Worm (Caenorhabditis elegans) whole organism, young adult: Measurements from ENCODE around the gene cyp-25A2.

Source experiments
- F22D6.2 ChIP-seq: sonication (generic microtip); optimal IDR thresholded peaks from 2 replicates; lab custom pipeline; 2016; ENCODE audit warnings: mild to moderate bottlenecking, missing genetic modification characterization, missing compliant biosample characterization
- F23B12.7 ChIP-seq: sonication (generic microtip); optimal IDR thresholded peaks from 2 replicates; lab custom pipeline; 2017; ENCODE audit warnings: missing genetic modification characterization, mild to moderate bottlenecking, missing compliant biosample characterization, antibody characterized with exemption, moderate library complexity; ENCODE audit not compliant: insufficient read depth
- F33H1.4 ChIP-seq: fragments of 200-800 bp; sonication (Bioruptor generic); IDR thresholded peaks from 2 replicates; pipeline ENCODE4 v1.3.6; 2022; ENCODE audit warnings: missing genetic modification reagents, missing genetic modification characterization, missing compliant biosample characterization
- F39B2.1 ChIP-seq: fragments of 200-800 bp; sonication (Bioruptor generic); IDR thresholded peaks from 2 replicates; pipeline ENCODE4 v1.3.6; 2022; ENCODE audit warnings: missing genetic modification reagents, missing genetic modification characterization, missing compliant biosample characterization
- F49E8.2 ChIP-seq: sonication (generic microtip); optimal IDR thresholded peaks from 3 replicates; lab custom pipeline; 2017; ENCODE audit warnings: missing genetic modification characterization, mild to moderate bottlenecking, missing compliant biosample characterization, antibody characterized with exemption, moderate library complexity; ENCODE audit not compliant: insufficient read depth
- Y56A3A.18 ChIP-seq: fragments of 200-800 bp; sonication (Bioruptor generic); IDR thresholded peaks from 2 replicates; pipeline ENCODE4 v1.3.6; 2022; ENCODE audit warnings: missing genetic modification reagents, missing genetic modification characterization, missing compliant biosample characterization
- Y67H2A.10 ChIP-seq: fragments of 200-800 bp; sonication (Bioruptor generic); conservative IDR thresholded peaks from 2 replicates; pipeline ENCODE4 v1.3.6; 2022; ENCODE audit warnings: missing genetic modification reagents, missing genetic modification characterization, missing compliant biosample characterization
- Y95B8A.8 ChIP-seq: fragments of 200-800 bp; sonication (Bioruptor generic); IDR thresholded peaks from 2 replicates; pipeline ENCODE4 v1.3.6; 2022; ENCODE audit warnings: missing genetic modification reagents, missing genetic modification characterization, missing compliant biosample characterization
- ZK185.1 ChIP-seq: sonication (generic microtip); optimal IDR thresholded peaks from 2 replicates; lab custom pipeline; 2016; ENCODE audit warnings: mild to moderate bottlenecking, missing genetic modification characterization, missing compliant biosample characterization; ENCODE audit not compliant: poor library complexity, severe bottlenecking
- atf-7 ChIP-seq: sonication (generic microtip); optimal IDR thresholded peaks from 2 replicates; lab custom pipeline; 2017; ENCODE audit warnings: mild to moderate bottlenecking, missing genetic modification characterization, missing compliant biosample characterization
- attf-3 ChIP-seq: fragments of 200-800 bp; sonication (Bioruptor generic); conservative IDR thresholded peaks from 2 replicates; pipeline ENCODE4 v1.3.6; 2022; ENCODE audit warnings: missing genetic modification reagents, missing genetic modification characterization, missing compliant biosample characterization
- attf-5 ChIP-seq: fragments of 200-800 bp; sonication (Bioruptor generic); optimal IDR thresholded peaks from 2 replicates; lab custom pipeline; 2018; ENCODE audit warnings: mild to moderate bottlenecking, missing genetic modification characterization, missing compliant biosample characterization
- attf-6 ChIP-seq: fragments of 200-800 bp; sonication (Bioruptor generic); IDR thresholded peaks from 2 replicates; pipeline ENCODE4 v1.3.6; 2022; ENCODE audit warnings: missing genetic modification reagents, missing genetic modification characterization, missing compliant biosample characterization
- bed-1 ChIP-seq: fragments of 200-800 bp; sonication (Bioruptor generic); IDR thresholded peaks from 2 replicates; pipeline ENCODE4 v1.3.6; 2022; ENCODE audit warnings: missing genetic modification reagents, missing genetic modification characterization, missing compliant biosample characterization
- cebp-1 ChIP-seq, 2 experiments: fragments of 200-800 bp in 1 of 2; sonication (Bioruptor generic) in 1 of 2; sonication (generic microtip) in 1 of 2; IDR thresholded peaks in 1 of 2; optimal IDR thresholded peaks in 1 of 2; 2 replicates each; pipeline versions ENCODE4 v1.3.6 to Lab custom; 2017 to 2022; ENCODE audit warnings: missing compliant biosample characterization in 2 of 2, missing genetic modification characterization in 2 of 2, mild to moderate bottlenecking in 1 of 2, missing genetic modification reagents in 1 of 2, moderate library complexity in 1 of 2
- cebp-2 ChIP-seq: fragments of 200-800 bp; sonication (Bioruptor generic); IDR thresholded peaks from 2 replicates; pipeline ENCODE4 v1.3.6; 2022; ENCODE audit warnings: missing genetic modification characterization, missing compliant biosample characterization
- ceh-100 ChIP-seq: fragments of 200-800 bp; sonication (Bioruptor generic); IDR thresholded peaks from 2 replicates; pipeline ENCODE4 v1.3.6; 2022; ENCODE audit warnings: missing genetic modification reagents, missing genetic modification characterization, missing compliant biosample characterization
- ceh-40 ChIP-seq: fragments of 200-800 bp; sonication (Bioruptor generic); IDR thresholded peaks from 2 replicates; pipeline ENCODE4 v1.3.6; 2022; ENCODE audit warnings: missing genetic modification characterization, missing compliant biosample characterization
- ceh-79 ChIP-seq: sonication (generic microtip); optimal IDR thresholded peaks from 2 replicates; lab custom pipeline; 2017; ENCODE audit warnings: mild to moderate bottlenecking, missing genetic modification characterization, missing compliant biosample characterization
- dox-1 ChIP-seq: fragments of 200-800 bp; sonication (Bioruptor generic); IDR thresholded peaks from 2 replicates; pipeline ENCODE4 v1.3.6; 2022; ENCODE audit warnings: missing genetic modification reagents, missing genetic modification characterization, missing compliant biosample characterization
- efl-1 ChIP-seq: fragments of 150-350 bp; optimal IDR thresholded peaks from 2 replicates; lab custom pipeline; 2014; ENCODE audit warnings: missing biosample characterization, missing genetic modification reagents, missing genetic modification characterization
- him-1 ChIP-seq: sonication (generic microtip); optimal IDR thresholded peaks from 2 replicates; lab custom pipeline; 2016; ENCODE audit warnings: missing genotype, missing genetic modification reagents, missing genetic modification characterization, missing compliant biosample characterization
- hlh-26 ChIP-seq: fragments of 200-800 bp; sonication (Bioruptor generic); conservative IDR thresholded peaks from 2 replicates; pipeline ENCODE4 v1.3.6; 2022; ENCODE audit warnings: missing genetic modification reagents, missing genetic modification characterization, missing compliant biosample characterization
- let-526 ChIP-seq: fragments of 200-800 bp; sonication (Bioruptor generic); IDR thresholded peaks from 2 replicates; pipeline ENCODE4 v1.3.6; 2022; ENCODE audit warnings: missing genetic modification reagents, missing genetic modification characterization, missing compliant biosample characterization
- let-607 ChIP-seq, 2 experiments: fragments of 200-800 bp in 1 of 2; sonication (Bioruptor generic) in 1 of 2; sonication (generic microtip) in 1 of 2; optimal IDR thresholded peaks; 2 replicates each; lab custom pipeline; 2016 to 2018; ENCODE audit warnings: mild to moderate bottlenecking in 2 of 2, missing compliant biosample characterization in 2 of 2, missing genetic modification characterization in 2 of 2, moderate library complexity in 2 of 2, missing genotype in 1 of 2
- lir-1 ChIP-seq: fragments of 200-800 bp; sonication (Bioruptor generic); conservative IDR thresholded peaks from 2 replicates; pipeline ENCODE4 v1.3.6; 2022; ENCODE audit warnings: missing genetic modification reagents, missing genetic modification characterization, missing compliant biosample characterization
- lsl-1 ChIP-seq: fragments of 200-800 bp; sonication (Bioruptor generic); optimal IDR thresholded peaks from 2 replicates; lab custom pipeline; 2018; ENCODE audit warnings: mild to moderate bottlenecking, missing genetic modification characterization, moderate library complexity, missing compliant biosample characterization
- madf-10 ChIP-seq: sonication (generic microtip); optimal IDR thresholded peaks from 2 replicates; lab custom pipeline; 2016; ENCODE audit warnings: mild to moderate bottlenecking, missing genetic modification characterization, missing compliant biosample characterization
- madf-6 ChIP-seq: fragments of 200-800 bp; sonication (Bioruptor generic); IDR thresholded peaks from 2 replicates; pipeline ENCODE4 v1.3.6; 2022; ENCODE audit warnings: missing genetic modification reagents, missing genetic modification characterization, missing compliant biosample characterization
- mcd-1 ChIP-seq: fragments of 200-800 bp; sonication (Bioruptor generic); IDR thresholded peaks from 2 replicates; pipeline ENCODE4 v1.3.6; 2022; ENCODE audit warnings: missing genetic modification reagents, missing genetic modification characterization, missing compliant biosample characterization
- nhr-120 ChIP-seq: fragments of 200-800 bp; sonication (Bioruptor generic); IDR thresholded peaks from 2 replicates; pipeline ENCODE4 v1.3.6; 2022; ENCODE audit warnings: missing genetic modification characterization, missing compliant biosample characterization
- nhr-80 ChIP-seq: sonication (generic microtip); optimal IDR thresholded peaks from 2 replicates; lab custom pipeline; 2016; ENCODE audit warnings: missing genetic modification characterization, missing compliant biosample characterization
- rpc-1 ChIP-seq, 2 experiments: fragments of 150-350 bp in 1 of 2; sonication (generic microtip) in 1 of 2; optimal IDR thresholded peaks; 2 replicates each; lab custom pipeline; 2014 to 2018; ENCODE audit warnings: missing biosample characterization in 1 of 2, missing genetic modification characterization in 1 of 2, missing genetic modification reagents in 1 of 2, missing genotype in 1 of 2
- snpc-4 ChIP-seq, 5 experiments: fragments of 150-350 bp in 1 of 5; sonication (generic microtip) in 4 of 5; optimal IDR thresholded peaks; 2 replicates each; lab custom pipeline; 2014 to 2018; ENCODE audit warnings: missing genetic modification characterization in 5 of 5, missing biosample characterization in 3 of 5, antibody characterized with exemption in 2 of 5, mild to moderate bottlenecking in 2 of 5, missing compliant biosample characterization in 2 of 5, missing genotype in 2 of 5, moderate library complexity in 2 of 5, missing genetic modification reagents in 1 of 5
- tbp1 ChIP-seq: fragments of 200-800 bp; sonication (Bioruptor generic); optimal IDR thresholded peaks from 2 replicates; lab custom pipeline; 2018; ENCODE audit warnings: mild to moderate bottlenecking, missing genetic modification characterization, missing compliant biosample characterization
- tbx-9 ChIP-seq: sonication (generic microtip); optimal IDR thresholded peaks from 2 replicates; lab custom pipeline; 2016; ENCODE audit warnings: borderline replicate concordance, missing genetic modification characterization, inconsistent platforms, missing compliant biosample characterization
- unc-130 ChIP-seq: sonication (generic microtip); optimal IDR thresholded peaks from 2 replicates; lab custom pipeline; 2016; ENCODE audit warnings: missing genetic modification reagents, missing genetic modification characterization, missing compliant biosample characterization
- xnd-1 ChIP-seq: sonication (generic microtip); optimal IDR thresholded peaks from 2 replicates; lab custom pipeline; 2016; ENCODE audit warnings: missing genotype, missing genetic modification reagents, missing genetic modification characterization, missing compliant biosample characterization
- ztf-18 ChIP-seq: sonication (generic microtip); optimal IDR thresholded peaks from 2 replicates; lab custom pipeline; 2016; ENCODE audit warnings: missing genotype, mild to moderate bottlenecking, missing genetic modification characterization, missing compliant biosample characterization

cyp-25A2 gene

DNA sequence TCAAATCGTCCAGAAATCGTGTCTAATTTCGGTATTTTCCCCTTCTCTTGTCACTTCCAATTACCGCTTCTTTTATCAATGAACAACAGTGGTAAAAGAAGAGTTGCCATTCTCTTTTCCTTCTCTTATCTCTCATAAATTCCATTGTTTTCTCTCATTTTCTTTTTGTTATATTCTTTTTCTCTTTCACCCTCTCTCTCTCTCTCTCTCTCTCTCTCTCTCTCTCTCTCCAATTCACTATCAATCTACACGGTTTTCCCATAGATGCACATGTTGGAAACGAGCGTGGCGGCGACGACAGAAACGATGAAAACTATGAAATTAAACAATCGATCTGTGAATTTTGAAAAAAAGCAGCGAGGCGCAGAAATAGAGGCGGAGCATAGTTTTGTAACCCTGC is 35.8 kb upstream of the cyp-25A2 start (continued):
- no peak for TF ChIP-seq attf-6
- TF ChIP-seq tbp1 (GFP tag; lab: Kevin White, UChicago) = peak; percentile 30
- no peak for TF ChIP-seq snpc-4 (GFP tag; optimal IDR thresholded peaks at IDR 0.05; lab: Kevin White, UChicago)
- peak in 1 of 4 experiments; percentile 0 for TF ChIP-seq snpc-4 (tag; optimal IDR thresholded peaks at IDR 0.05; lab: Kevin White, UChicago)
- TF ChIP-seq nhr-80 = peak; percentile 59
- no peak for TF ChIP-seq cebp-1 (GFP tag; IDR thresholded peaks at IDR 0.05; lab: Robert Waterston, UW)
- peak; percentile 25 for TF ChIP-seq cebp-1 (tag; optimal IDR thresholded peaks at IDR 0.05; lab: Kevin White, UChicago)
- peak; percentile 56 for TF ChIP-seq dox-1 (GFP tag; lab: Robert Waterston, UW)

DNA sequence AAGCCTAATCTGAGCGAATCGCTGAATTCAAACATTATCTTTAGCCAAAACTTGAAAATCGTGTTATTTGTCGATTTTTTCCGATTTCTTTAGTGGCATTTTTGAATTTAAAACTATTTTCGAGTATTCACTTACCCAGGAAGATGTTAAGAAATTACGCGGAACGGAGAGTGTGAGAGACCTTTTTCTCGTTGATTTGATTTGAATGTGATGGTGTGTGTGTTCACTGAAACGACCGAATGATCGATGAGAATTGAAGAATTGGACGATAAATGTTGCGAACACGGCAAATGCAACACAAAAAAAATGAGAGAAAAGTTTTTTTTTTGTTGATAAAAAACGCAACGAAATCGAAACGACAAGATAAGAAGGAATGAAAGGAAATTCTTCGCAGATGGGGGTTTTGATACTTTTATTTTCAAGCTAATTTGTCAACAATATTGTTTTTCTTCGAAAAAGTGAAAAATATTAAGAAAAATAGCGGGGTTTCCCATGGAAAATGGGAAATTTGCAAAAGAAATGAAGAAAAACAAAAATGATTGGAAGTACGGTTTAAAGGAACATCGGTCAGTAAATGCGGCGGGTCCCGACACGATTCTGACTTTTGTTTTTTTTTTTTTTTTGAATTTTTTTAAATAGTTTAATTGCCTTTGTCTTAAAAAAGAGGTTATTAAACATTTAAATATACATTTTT is 34.6 kb upstream of the cyp-25A2 start, which contains the start of gene mtm-3:
TSS of gene mtm-3 (minus strand) at position 228 of the 694 bp plus-strand sequence.
- TF ChIP-seq xnd-1 (peak; percentile 36), madf-6 (peak; percentile 64; the same call in 1 of the 2 replicates), ceh-40 (GFP tag; lab: Robert Waterston, UW) (no peak), F33H1.4 (GFP tag; lab: Robert Waterston, UW) (peak; percentile 80), atf-7 (tag; lab: Kevin White, UChicago) (no peak), F49E8.2 (tag; lab: Kevin White, UChicago) (peak; percentile 7), lsl-1 (GFP tag; lab: Kevin White, UChicago) (peak; percentile 75), nhr-80 (peak; percentile 10), mcd-1 (GFP tag; lab: Robert Waterston, UW) (no peak), bed-1 (no peak), hlh-26 (GFP tag; lab: Robert Waterston, UW) (no peak), F22D6.2 (no peak)

DNA sequence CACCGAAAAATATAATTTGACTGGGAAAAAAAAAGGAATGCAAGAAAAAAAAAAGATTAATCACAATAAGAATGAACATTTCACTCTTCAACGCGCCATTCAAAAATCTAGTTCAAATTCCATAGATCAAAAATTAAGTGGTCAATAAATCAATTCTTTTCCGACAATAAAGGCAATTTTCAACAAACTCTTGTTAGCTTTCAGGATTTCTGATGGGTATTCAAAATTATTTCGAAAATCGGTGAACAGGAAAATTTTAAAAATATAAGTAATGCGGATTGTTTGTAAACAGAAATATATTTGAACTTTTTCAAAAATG is 34.1 kb upstream of the cyp-25A2 start:
- peak; percentile 60 for TF ChIP-seq efl-1 (GFP tag; lab: Kevin White, UChicago)
- TF ChIP-seq madf-6 = peak; percentile 58; the same call in 1 of the 2 replicates
- peak; percentile 30 for TF ChIP-seq him-1 (tag; lab: Kevin White, UChicago)
- TF ChIP-seq ceh-100 (GFP tag; lab: Robert Waterston, UW) = no peak

DNA sequence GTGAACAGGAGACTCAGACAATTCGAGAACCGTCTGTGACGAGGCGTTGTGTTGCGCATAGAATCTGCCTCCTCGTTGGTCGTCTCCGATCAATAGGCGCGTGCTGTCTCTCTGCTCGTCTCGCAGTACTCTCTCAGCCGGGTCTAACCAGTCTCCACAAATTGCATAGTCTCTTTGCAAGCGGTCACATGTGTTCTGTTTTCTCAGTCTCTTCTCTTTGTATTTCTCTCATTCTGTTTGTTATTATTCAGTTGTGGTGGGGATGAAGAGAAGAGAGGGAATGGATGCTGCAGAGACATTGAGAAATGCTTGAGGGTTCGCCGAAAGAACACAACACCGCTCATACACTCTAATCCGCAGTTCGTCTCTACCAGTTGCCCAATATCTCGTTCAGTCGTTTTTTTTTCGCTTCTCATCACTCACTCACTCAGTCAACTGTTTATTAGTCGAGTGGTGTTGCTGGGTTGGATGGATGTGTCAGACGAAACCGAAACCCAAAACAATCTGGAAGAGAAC is 33.6 kb upstream of the cyp-25A2 start:
- TF ChIP-seq let-607 (tag; optimal IDR thresholded peaks at IDR 0.05; lab: Kevin White, UChicago) (peak in 1 of 2 experiments; percentile 83), tbx-9 (tag; lab: Kevin White, UChicago) (no peak), rpc-1 (optimal IDR thresholded peaks at IDR 0.05; lab: Kevin White, UChicago) (no peak), rpc-1 (tag; optimal IDR thresholded peaks at IDR 0.05; lab: Kevin White, UChicago) (no peak), bed-1 (no peak), ZK185.1 (tag; lab: Kevin White, UChicago) (peak; percentile 88), attf-3 (GFP tag; lab: Robert Waterston, UW) (no peak), F39B2.1 (no peak), F23B12.7 (tag; lab: Kevin White, UChicago) (no peak), cebp-1 (GFP tag; IDR thresholded peaks at IDR 0.05; lab: Robert Waterston, UW) (no peak), cebp-1 (tag; optimal IDR thresholded peaks at IDR 0.05; lab: Kevin White, UChicago) (peak; percentile 93), Y95B8A.8 (GFP tag; lab: Robert Waterston, UW) (no peak), let-526 (peak; percentile 84), unc-130 (peak; percentile 2), lir-1 (GFP tag; lab: Robert Waterston, UW) (no peak; the same call in 1 of the 2 replicates), attf-6 (no peak), cebp-2 (no peak), madf-6 (peak; percentile 42; the same call in 1 of the 2 replicates), dox-1 (GFP tag; lab: Robert Waterston, UW) (peak; percentile 79), ceh-100 (GFP tag; lab: Robert Waterston, UW) (peak; percentile 18; the same call in 1 of the 2 replicates), Y56A3A.18 (GFP tag; lab: Robert Waterston, UW) (0 out of 2 replicates have a peak, but pooled peaks have one; percentile 61), nhr-120 (no peak), Y67H2A.10 (no peak; the same call in 1 of the 2 replicates), madf-10 (tag; lab: Kevin White, UChicago) (peak; percentile 86), ztf-18 (tag; lab: Kevin White, UChicago) (peak; percentile 43), ceh-79 (tag; lab: Kevin White, UChicago) (no peak), attf-5 (GFP tag; lab: Kevin White, UChicago) (peak; percentile 89)
